Worm (Caenorhabditis elegans): ENCODE measurements around the gene vhp-1.

vhp-1 gene

DNA sequence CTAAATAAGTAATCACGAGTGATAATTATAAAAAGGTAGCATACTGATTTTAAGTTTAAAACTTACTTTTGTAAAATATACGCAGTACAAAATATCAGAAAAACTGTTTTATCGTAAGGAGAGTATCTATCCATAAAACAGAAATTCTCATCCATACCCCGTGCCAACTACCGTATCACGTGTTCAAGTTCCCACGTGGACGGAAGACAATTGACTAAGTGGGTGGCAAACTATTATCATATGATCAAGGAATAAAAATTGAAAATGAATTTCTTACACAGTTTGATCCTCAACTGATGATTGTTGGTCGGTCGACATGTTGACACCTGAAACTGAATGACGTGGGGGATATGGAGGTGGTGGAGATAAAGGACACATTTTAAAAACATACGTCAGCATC lies 40.9 kb upstream of the vhp-1 start, which contains the start of gene pmt-1:
TSS of gene pmt-1 (minus strand) at position 332 of the 400 bp plus-strand sequence.
- no peak for TF ChIP-seq mls-2 (tag; optimal IDR thresholded peaks at IDR 0.05)
- TF ChIP-seq lin-32 (GFP tag; optimal IDR thresholded peaks at IDR 0.05) = no peak
- no peak for TF ChIP-seq snpc-4 (tag; optimal IDR thresholded peaks at IDR 0.05)

DNA sequence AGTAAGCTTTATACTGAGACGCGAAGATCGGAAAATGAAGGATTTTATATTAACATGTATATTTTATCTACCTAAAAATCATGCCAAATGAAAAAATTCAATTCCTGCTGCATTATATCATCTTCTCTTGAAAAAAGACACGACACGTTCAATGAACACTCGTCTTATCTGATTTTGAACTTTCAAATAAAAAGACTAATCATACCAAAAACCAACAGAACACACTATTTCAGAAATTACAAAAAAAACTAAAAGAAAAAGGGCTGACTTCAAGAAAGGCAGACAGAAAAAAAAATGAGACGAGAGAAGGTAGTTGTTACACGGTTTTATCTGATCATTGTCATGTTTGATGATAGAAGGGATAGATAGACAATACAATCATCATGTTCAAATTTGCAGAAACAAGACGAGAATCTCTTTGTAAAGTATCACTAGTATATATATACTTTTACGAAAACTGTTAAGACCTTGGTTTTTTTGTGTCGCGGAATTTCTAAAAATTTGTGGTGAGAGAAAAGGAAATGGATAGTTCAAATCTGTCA lies 40.3 kb upstream of the vhp-1 start:
- no peak for TF ChIP-seq M03D4.4 (tag; optimal IDR thresholded peaks at IDR 0.05)
- TF ChIP-seq unc-39 (tag; optimal IDR thresholded peaks at IDR 0.05) = no peak
- no peak for TF ChIP-seq drap-1 (GFP tag; optimal IDR thresholded peaks at IDR 0.05)
- no peak for TF ChIP-seq hlh-1 (tag; optimal IDR thresholded peaks at IDR 0.05)
- TF ChIP-seq unc-120 (tag; optimal IDR thresholded peaks at IDR 0.05; ENCODE audit: poor library complexity, severe bottlenecking) = no peak

DNA sequence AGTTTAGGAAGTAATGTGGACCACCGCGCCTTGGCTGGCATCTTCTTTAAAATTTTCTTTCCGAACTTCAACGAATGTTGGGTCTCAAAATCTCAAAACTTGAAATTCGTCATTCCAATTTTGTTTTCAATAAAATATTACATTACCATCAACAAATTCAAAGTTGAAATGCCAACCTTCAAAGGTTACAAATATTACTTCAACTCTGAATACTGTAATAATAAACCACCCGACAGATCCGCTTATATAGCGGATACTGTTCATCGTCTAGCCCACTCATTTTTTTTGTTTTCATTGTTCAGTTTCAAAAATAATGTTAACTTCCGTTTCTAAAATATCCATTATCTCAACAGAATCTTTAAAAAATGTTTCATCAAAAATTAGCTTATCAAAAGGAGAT lies 38.0 kb upstream of the vhp-1 start, which contains the start of gene gur-5:
TSS of gene gur-5 (plus strand) at position 301 of the 400 bp plus-strand sequence.
- TF ChIP-seq nhr-76 (tag; optimal IDR thresholded peaks at IDR 0.05) = no peak
- TF ChIP-seq bed-3 (GFP tag; optimal IDR thresholded peaks at IDR 0.05) = no peak
- TF ChIP-seq flh-1 (GFP tag; optimal IDR thresholded peaks at IDR 0.05) = no peak
- TF ChIP-seq M03D4.4 (tag; optimal IDR thresholded peaks at IDR 0.05) = no peak
- no peak for TF ChIP-seq snpc-4 (tag; optimal IDR thresholded peaks at IDR 0.05)
- no peak for TF ChIP-seq hlh-1 (tag; optimal IDR thresholded peaks at IDR 0.05)
- TF ChIP-seq ceh-43 (GFP tag; optimal IDR thresholded peaks at IDR 0.05) = no peak
- no peak for TF ChIP-seq drap-1 (GFP tag; optimal IDR thresholded peaks at IDR 0.05)
- no peak for TF ChIP-seq ces-1 (GFP tag; optimal IDR thresholded peaks at IDR 0.05)
- TF ChIP-seq tbx-8 (GFP tag; optimal IDR thresholded peaks at IDR 0.05) = no peak
- no peak for TF ChIP-seq nhr-12 (tag; optimal IDR thresholded peaks at IDR 0.05)
- no peak for TF ChIP-seq pha-4 (tag; optimal IDR thresholded peaks at IDR 0.05)
- no peak for TF ChIP-seq sem-2 (GFP tag; optimal IDR thresholded peaks at IDR 0.05)
- no peak for TF ChIP-seq nhr-28 (tag; optimal IDR thresholded peaks at IDR 0.05)
- no peak for TF ChIP-seq cnd-1 (tag; optimal IDR thresholded peaks at IDR 0.05)
- TF ChIP-seq blmp-1 (tag; optimal IDR thresholded peaks at IDR 0.05) = no peak
- TF ChIP-seq zip-8 (tag; optimal IDR thresholded peaks at IDR 0.05) = no peak
- TF ChIP-seq nhr-237 (tag; optimal IDR thresholded peaks at IDR 0.05) = no peak
- TF ChIP-seq mep-1 (tag; optimal IDR thresholded peaks at IDR 0.05) = no peak
- no peak for TF ChIP-seq lin-13 (tag; optimal IDR thresholded peaks at IDR 0.05)

DNA sequence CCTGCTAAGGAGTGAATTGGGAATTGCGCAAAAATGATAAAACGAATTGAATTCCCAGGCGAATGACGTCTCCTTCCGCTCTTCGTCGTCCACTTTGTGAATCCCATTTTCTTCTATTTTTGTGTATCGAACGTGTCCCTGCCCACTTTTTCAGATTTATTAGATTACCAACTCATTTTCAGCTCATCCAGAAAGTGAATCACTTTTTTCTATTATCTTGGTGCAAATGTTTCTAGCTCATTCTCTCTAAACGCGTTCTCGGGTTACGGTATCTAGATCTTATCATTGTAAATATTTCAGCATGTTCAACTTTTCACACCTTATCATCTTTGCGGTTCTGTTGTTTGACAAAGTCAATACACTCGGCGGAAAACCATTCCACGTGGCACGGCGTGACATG lies 33.9 kb upstream of the vhp-1 start, which contains the start of gene ZK622.5:
TSS of gene ZK622.5 (plus strand) at position 301 of the 400 bp plus-strand sequence.
- TF ChIP-seq nhr-28 (tag; optimal IDR thresholded peaks at IDR 0.05) (no peak), ceh-83 (GFP tag; optimal IDR thresholded peaks at IDR 0.05) (no peak), mab-5 (tag; optimal IDR thresholded peaks at IDR 0.05) (no peak), nhr-76 (tag; optimal IDR thresholded peaks at IDR 0.05) (no peak), mep-1 (tag; optimal IDR thresholded peaks at IDR 0.05) (no peak), cnd-1 (tag; optimal IDR thresholded peaks at IDR 0.05) (no peak), ztf-11 (tag; optimal IDR thresholded peaks at IDR 0.05) (no peak), unc-62 (GFP tag; optimal IDR thresholded peaks at IDR 0.05) (no peak), nhr-237 (tag; optimal IDR thresholded peaks at IDR 0.05) (no peak), mls-2 (tag; optimal IDR thresholded peaks at IDR 0.05) (no peak), ham-2 (GFP tag; optimal IDR thresholded peaks at IDR 0.05) (no peak), unc-39 (tag; optimal IDR thresholded peaks at IDR 0.05) (no peak), nhr-12 (tag; optimal IDR thresholded peaks at IDR 0.05) (no peak), hlh-1 (tag; optimal IDR thresholded peaks at IDR 0.05) (no peak), elt-1 (tag; optimal IDR thresholded peaks at IDR 0.05; ENCODE audit: borderline replicate concordance, insufficient read depth) (no peak), ceh-39 (tag; optimal IDR thresholded peaks at IDR 0.05) (no peak), tbx-8 (GFP tag; optimal IDR thresholded peaks at IDR 0.05) (no peak), lin-13 (tag; optimal IDR thresholded peaks at IDR 0.05) (no peak), flh-1 (GFP tag; optimal IDR thresholded peaks at IDR 0.05) (no peak)

DNA sequence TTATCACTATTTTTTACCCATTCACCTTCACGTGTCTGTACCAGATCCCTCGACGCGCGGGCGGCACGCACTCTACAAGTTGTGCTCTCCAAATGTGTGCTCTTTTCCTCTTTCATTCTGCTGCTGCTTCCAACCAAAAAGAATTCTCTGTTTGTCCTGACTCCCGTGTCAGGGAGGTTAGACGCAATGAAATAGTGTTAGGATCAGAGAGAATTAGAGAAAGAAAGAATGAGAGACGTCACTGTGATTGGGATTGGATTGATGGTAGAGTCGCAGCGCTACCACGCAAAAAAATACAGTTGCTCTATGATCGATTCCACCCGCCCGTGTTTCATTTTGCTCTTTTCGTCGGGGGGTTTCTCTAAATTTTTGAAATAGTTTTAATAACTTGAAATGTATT lies 32.0 kb upstream of the vhp-1 start:
- TF ChIP-seq unc-39 (tag; optimal IDR thresholded peaks at IDR 0.05) (no peak), lin-13 (tag; optimal IDR thresholded peaks at IDR 0.05) (no peak), sptf-1 (tag; optimal IDR thresholded peaks at IDR 0.05) (no peak), nhr-237 (tag; optimal IDR thresholded peaks at IDR 0.05) (no peak), hlh-1 (tag; optimal IDR thresholded peaks at IDR 0.05) (no peak), cnd-1 (tag; optimal IDR thresholded peaks at IDR 0.05) (no peak), snpc-4 (tag; optimal IDR thresholded peaks at IDR 0.05) (no peak), mep-1 (tag; optimal IDR thresholded peaks at IDR 0.05) (no peak), ces-1 (GFP tag; optimal IDR thresholded peaks at IDR 0.05) (no peak), ceh-39 (tag; optimal IDR thresholded peaks at IDR 0.05) (no peak), tbx-8 (GFP tag; optimal IDR thresholded peaks at IDR 0.05) (no peak), bed-3 (GFP tag; optimal IDR thresholded peaks at IDR 0.05) (no peak), nhr-12 (tag; optimal IDR thresholded peaks at IDR 0.05) (no peak), elt-1 (tag; optimal IDR thresholded peaks at IDR 0.05; ENCODE audit: borderline replicate concordance, insufficient read depth) (no peak), ham-2 (GFP tag; optimal IDR thresholded peaks at IDR 0.05) (no peak), lsy-2 (tag; optimal IDR thresholded peaks at IDR 0.05) (no peak), mls-2 (tag; optimal IDR thresholded peaks at IDR 0.05) (no peak)

Measured in whole organism, mixed stage, embryonic.